Fruit fly (Drosophila melanogaster) whole organism, wandering third instar larva: Measurements from ENCODE around the gene intr.
A peak's percentile ranks its signal among the peaks of the same experiment; 100 is the strongest.

Experiments
- Abd-B ChIP-seq: fragments of >200 bp; optimal IDR thresholded peaks from 2 replicates; lab custom pipeline; 2017; ENCODE audit warnings: missing biosample characterization, missing genetic modification characterization
- CrebA ChIP-seq: fragments of 200-800 bp; sonication (Bioruptor generic); optimal IDR thresholded peaks from 2 replicates; lab custom pipeline; 2016; ENCODE audit warnings: missing biosample characterization, mild to moderate bottlenecking, missing genetic modification characterization, borderline replicate concordance
- Jra ChIP-seq: sonication (Bioruptor generic); optimal IDR thresholded peaks from 2 replicates; lab custom pipeline; 2016; ENCODE audit warnings: missing biosample characterization, missing genetic modification characterization
- OdsH ChIP-seq: fragments of 200-800 bp; sonication (Bioruptor generic); optimal IDR thresholded peaks from 2 replicates; lab custom pipeline; 2016; ENCODE audit warnings: missing biosample characterization, mild to moderate bottlenecking, missing genetic modification characterization
- jim ChIP-seq: fragments of 175-275, 200-325 bp; sonication (Bioruptor generic); optimal IDR thresholded peaks from 2 replicates; lab custom pipeline; 2016; ENCODE audit warnings: missing biosample characterization, mild to moderate bottlenecking, missing genetic modification characterization
- psq ChIP-seq: fragments of 200-800 bp; sonication (Bioruptor generic); optimal IDR thresholded peaks from 3 replicates; lab custom pipeline; 2017; ENCODE audit warnings: missing biosample characterization, mild to moderate bottlenecking, missing genetic modification characterization, moderate library complexity

DNA sequence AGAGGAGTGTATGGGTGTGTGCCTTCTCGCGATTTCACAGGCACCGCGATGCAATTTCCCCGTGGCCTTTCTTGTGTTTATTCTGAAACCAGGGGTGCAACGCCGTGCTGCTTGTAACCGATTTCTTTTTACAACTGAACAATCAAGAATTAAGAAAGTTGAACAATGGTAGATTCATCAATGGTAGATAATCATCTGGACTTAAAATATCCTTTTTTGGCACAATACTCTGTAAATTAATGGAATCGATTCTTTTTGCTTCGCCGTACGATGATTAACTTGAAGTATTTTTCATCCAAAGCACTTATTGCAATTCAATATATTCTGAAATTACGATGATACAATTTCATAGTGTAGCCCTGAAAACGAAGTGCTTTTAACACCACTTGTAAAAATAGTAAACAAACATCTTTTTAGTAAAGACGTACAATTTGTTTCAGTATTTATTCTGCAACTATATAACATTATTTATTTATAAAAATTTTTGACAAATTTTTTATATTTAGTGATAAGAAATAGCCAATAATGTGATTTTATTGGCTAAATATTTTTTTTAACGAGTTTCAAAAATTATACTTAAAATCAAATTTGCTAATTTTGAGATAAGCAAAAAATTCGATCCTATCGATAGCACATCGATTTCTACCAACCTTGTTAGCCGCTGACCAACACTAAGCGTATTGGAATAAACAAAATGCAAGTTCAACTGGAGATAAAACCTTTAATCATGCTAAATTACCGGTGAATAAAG lies 29.4 kb downstream of the intr start, which contains the start of the genes CG1523 and CG1647:
- TF ChIP-seq CrebA (no peak), jim (GFP tag; lab: Kevin White, UChicago) (no peak), OdsH (GFP tag; lab: Kevin White, UChicago) (peak; percentile 49), Abd-B (no peak), psq (GFP tag; lab: Kevin White, UChicago) (peak; percentile 55), Jra (GFP tag; lab: Kevin White, UChicago) (no peak)
